Worm (Caenorhabditis elegans) whole organism, L4/young adult: Measurements from ENCODE around the gene F17H10.1.

ENCODE experiments used
- W03F9.2 ChIP-seq: fragments of 150-350 bp; optimal IDR thresholded peaks from 2 replicates; lab custom pipeline; 2014; ENCODE audit warnings: missing biosample characterization, missing genetic modification characterization
- dao-5 ChIP-seq: sonication (generic microtip); optimal IDR thresholded peaks from 2 replicates; lab custom pipeline; 2016; ENCODE audit warnings: missing genotype, missing genetic modification characterization, moderate library complexity, missing compliant biosample characterization
- him-1 ChIP-seq: sonication (generic microtip); optimal IDR thresholded peaks from 2 replicates; lab custom pipeline; 2016; ENCODE audit warnings: missing genotype, missing genetic modification reagents, missing genetic modification characterization, missing compliant biosample characterization

Gene F17H10.1

ce11 chrX:13104966-13105365 lies at the start of gene F17H10.1:
F17H10.1 (plus strand) TSS chrX:13105241.
- TF ChIP-seq him-1 (tag; lab: Kevin White, UChicago) = no peak

DNA sequence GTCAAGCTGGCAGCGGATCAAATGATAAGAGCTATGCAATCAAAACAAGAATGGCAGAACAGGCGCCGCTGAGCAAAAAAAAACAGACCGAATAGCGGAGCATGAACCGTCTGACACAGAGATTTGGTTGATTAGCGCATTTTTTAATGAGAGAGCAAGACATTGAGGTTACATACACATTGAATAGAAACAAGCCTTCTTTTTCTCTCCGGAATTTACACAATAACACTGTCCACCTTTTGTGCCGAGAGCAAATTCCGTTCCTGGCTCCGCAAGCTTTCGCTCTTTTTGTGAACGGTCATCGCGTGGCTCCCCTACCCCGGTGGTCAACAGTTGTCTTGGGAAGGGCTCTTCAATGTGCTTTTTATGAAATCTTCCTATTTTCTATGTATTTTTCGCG lies 49.5 kb upstream of the F17H10.1 start, which contains the start of gene K03A11.6:
Gene K03A11.6 (plus strand): TSS at position 301 of the 400 bp plus-strand sequence.
- TF ChIP-seq him-1 (tag; lab: Kevin White, UChicago) (no peak), dao-5 (tag; lab: Kevin White, UChicago) (no peak), W03F9.2 (tag; lab: Kevin White, UChicago) (no peak)

- TF ChIP-seq him-1 (tag; lab: Kevin White, UChicago) = no peak
These were observed 45.1 kb upstream of the F17H10.1 start for ce11 chrX:13059984-13060383.

ce11 chrX:13061366-13061765 lies 43.7 kb upstream of the F17H10.1 start:
- no peak for TF ChIP-seq dao-5 (tag; lab: Kevin White, UChicago)
- TF ChIP-seq him-1 (tag; lab: Kevin White, UChicago) = no peak
- TF ChIP-seq W03F9.2 (tag; lab: Kevin White, UChicago) = no peak

DNA sequence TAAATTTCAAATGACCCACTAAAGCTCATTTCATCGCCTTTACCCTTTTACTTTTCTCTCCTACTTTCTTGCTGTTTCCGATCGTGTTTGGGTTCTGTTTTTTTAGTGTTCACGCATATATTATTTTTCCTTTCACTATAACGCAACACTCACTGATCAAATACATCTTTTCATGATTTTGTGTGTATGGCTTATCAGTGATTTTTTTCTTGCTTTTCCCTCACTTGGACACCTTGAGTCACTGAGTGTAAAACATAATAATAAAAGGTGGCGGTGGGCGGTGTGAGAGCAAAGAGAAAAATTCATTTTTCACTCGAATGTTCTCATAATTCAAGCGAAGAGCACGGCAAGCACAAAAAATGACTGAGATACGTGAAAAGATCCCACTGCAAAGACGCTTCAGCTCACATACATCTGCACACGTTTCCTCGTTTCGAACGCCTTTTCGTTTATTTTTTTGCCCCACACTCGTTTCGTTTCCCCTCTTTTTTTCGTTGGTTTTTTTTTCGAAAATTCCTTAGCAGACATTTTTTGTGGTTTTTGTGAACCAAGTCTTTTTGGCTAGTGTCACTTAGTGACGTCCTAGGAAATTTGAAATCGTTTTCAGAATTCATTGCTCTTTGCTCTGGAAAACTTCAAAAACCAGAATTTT lies 42.0 kb upstream of the F17H10.1 start, which contains the start of gene K03A11.5:
Gene K03A11.5 (plus strand): TSS at position 602 of the 652 bp plus-strand sequence.
- TF ChIP-seq him-1 (tag; lab: Kevin White, UChicago) (no peak), W03F9.2 (tag; lab: Kevin White, UChicago) (no peak), dao-5 (tag; lab: Kevin White, UChicago) (no peak)

ce11 chrX:13071120-13071519 lies 33.9 kb upstream of the F17H10.1 start, which contains the start of gene cpx-2:
cpx-2 (minus strand) TSS chrX:13071220.
- no peak for TF ChIP-seq him-1 (tag; lab: Kevin White, UChicago)

DNA sequence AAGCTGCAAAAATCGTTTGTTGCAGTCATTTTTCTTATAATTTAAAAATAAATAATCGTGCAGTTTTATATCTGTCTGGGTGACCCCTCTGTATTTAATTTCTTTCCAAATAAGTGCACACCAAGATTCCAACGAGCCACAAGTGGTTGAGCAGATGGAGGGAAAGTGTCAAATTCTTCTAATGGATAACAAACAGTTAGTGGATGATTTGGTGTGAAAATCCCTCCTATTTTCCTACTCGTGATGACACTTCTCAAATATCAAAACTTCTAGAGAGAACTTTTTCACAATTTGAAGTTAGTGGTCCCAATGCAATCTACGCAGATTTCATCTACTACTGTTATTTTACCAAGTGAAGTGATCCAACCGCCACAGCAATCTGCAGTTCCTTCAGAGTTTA lies 30.7 kb upstream of the F17H10.1 start, which contains the start of gene ceh-28:
Gene ceh-28 (plus strand): TSS at position 301 of the 400 bp plus-strand sequence.
- TF ChIP-seq dao-5 (tag; lab: Kevin White, UChicago) (no peak), W03F9.2 (tag; lab: Kevin White, UChicago) (no peak), him-1 (tag; lab: Kevin White, UChicago) (no peak)

DNA sequence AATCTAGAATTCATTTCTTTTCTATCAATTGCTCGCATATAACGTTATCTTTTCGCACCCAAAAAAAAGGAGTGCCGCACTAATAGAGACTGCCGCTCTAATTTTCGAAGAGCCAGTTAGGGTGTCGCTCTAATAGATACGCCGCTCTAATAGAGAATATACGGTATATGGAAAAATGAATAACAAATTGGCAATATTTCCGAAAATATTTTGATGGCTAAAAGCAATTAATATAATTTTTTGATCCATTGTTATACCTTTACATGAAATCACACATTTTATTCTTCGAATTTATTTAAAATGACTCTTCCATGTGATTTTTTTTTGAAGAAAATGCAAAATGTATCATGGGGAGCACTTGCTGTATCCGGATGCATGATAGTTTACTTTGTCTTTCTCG lies 27.2 kb upstream of the F17H10.1 start, which contains the start of gene K03A11.4:
Gene K03A11.4 (plus strand): TSS at position 301 of the 400 bp plus-strand sequence.
- TF ChIP-seq dao-5 (tag; lab: Kevin White, UChicago) (no peak), W03F9.2 (tag; lab: Kevin White, UChicago) (no peak), him-1 (tag; lab: Kevin White, UChicago) (no peak)

DNA sequence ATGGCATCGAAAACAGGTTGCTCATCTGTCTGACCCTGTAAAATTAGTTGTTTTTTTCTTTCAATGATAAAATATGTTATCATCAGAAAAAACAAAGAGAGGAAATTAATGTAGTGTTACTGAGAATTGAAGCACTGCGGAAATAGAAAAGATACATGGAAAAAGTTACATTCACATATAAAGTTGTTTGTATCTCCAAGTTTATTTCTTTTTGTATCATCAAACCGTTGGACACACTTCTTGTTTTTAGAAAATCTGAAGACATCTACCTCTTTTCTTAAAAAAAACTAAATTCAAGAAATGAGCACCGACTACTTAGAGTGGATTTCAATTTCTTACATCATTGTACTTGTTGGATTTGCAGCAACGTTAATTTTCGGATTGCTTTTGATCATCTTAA lies 22.7 kb upstream of the F17H10.1 start, which contains the start of gene str-10:
Gene str-10 (plus strand): TSS at position 301 of the 400 bp plus-strand sequence.
- no peak for TF ChIP-seq him-1 (tag; lab: Kevin White, UChicago)

DNA sequence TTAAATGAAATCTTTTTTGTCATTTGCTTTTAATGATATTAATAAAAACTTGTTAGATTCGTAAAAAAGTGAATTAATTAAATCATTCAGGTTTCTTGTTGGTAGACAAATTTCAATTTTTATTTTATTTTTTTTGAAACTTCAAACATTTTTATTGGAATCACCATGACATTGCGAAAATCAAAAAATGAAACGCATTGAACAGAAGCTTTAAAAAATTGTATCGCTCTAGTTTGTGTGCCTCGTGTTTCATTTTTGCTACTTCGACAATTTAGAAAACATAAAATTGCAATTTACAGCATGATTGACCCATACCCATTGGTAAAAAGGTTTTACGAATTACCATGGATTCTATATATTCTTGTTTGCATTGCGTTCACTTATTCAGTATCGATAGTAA lies 20.8 kb upstream of the F17H10.1 start, which contains the start of gene R03G8.1:
Gene R03G8.1 (plus strand): TSS at position 301 of the 400 bp plus-strand sequence.
- no peak for TF ChIP-seq him-1 (tag; lab: Kevin White, UChicago)
- TF ChIP-seq dao-5 (tag; lab: Kevin White, UChicago) = no peak
- TF ChIP-seq W03F9.2 (tag; lab: Kevin White, UChicago) = no peak

- TF ChIP-seq dao-5 (tag; lab: Kevin White, UChicago) = no peak
- no peak for TF ChIP-seq W03F9.2 (tag; lab: Kevin White, UChicago)
- no peak for TF ChIP-seq him-1 (tag; lab: Kevin White, UChicago)
These were observed 16.5 kb upstream of the F17H10.1 start for ce11 chrX:13088539-13088938.

DNA sequence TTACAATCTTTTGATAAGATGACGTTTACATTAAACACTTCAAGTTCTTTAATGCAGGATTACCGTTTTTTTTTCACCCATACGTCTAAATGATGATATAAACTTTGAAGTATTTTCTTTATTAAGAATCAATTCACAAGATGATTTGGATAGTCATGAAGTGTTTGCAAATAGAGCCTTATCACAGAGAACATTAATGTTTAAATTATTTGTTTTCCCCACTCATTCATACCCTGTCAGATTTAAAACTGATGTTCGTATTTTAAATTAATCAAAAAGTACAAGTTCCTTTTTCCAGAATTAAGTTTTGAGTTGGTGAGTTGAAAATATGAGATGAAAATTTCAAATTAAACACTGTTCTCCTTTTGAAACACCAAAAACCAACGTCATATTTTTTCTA lies 14.4 kb upstream of the F17H10.1 start, which contains the start of gene R03G8.3:
Gene R03G8.3 (plus strand): TSS at position 301 of the 400 bp plus-strand sequence.
- no peak for TF ChIP-seq W03F9.2 (tag; lab: Kevin White, UChicago)
- no peak for TF ChIP-seq him-1 (tag; lab: Kevin White, UChicago)
- no peak for TF ChIP-seq dao-5 (tag; lab: Kevin White, UChicago)

DNA sequence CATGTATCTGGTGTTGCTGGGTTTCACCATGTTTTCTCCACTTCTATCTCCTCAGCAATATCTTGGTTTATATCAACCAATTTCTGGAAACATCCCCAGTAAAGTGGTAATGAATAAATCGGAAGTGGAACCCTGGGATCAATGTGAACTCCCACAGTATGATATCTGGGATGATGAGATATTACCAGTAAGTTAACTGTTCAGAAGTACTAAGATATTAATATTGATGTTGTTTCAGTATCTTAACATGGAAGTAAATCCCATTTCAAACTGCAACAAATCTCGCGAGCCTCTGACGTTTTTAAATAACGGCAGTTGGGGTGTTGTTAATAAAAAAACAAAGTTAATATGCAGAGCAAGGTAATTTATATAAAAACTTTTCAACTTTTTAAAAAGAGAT lies 13.8 kb upstream of the F17H10.1 start:
- no peak for TF ChIP-seq him-1 (tag; lab: Kevin White, UChicago)
- no peak for TF ChIP-seq dao-5 (tag; lab: Kevin White, UChicago)
- TF ChIP-seq W03F9.2 (tag; lab: Kevin White, UChicago) = no peak

ce11 chrX:13100410-13100809 lies 4.6 kb upstream of the F17H10.1 start, which contains the start of gene R03G8.6:
R03G8.6 (minus strand) TSS chrX:13100510.
- no peak for TF ChIP-seq dao-5 (tag; lab: Kevin White, UChicago)
- no peak for TF ChIP-seq him-1 (tag; lab: Kevin White, UChicago)
- TF ChIP-seq W03F9.2 (tag; lab: Kevin White, UChicago) = no peak
